Fruit fly (Drosophila melanogaster) whole organism, pupa: Measurements from ENCODE around the gene CG33489.

Experiments
- CG32121 ChIP-seq: fragments of 200-800 bp; sonication (Bioruptor generic); IDR thresholded peaks from 2 replicates; pipeline ENCODE4 v1.3.6; 2022; ENCODE audit warnings: missing biosample characterization, missing genetic modification characterization
- CG9948 ChIP-seq: fragments of 200-800 bp; sonication (Bioruptor generic); optimal IDR thresholded peaks from 2 replicates; lab custom pipeline; 2018; ENCODE audit warnings: missing biosample characterization, mild to moderate bottlenecking, missing genetic modification characterization, moderate library complexity
- D1 ChIP-seq: fragments of 200-800 bp; sonication (Bioruptor generic); optimal IDR thresholded peaks from 2 replicates; lab custom pipeline; 2018; ENCODE audit warnings: missing biosample characterization, mild to moderate bottlenecking, missing genetic modification characterization, moderate library complexity

DNA sequence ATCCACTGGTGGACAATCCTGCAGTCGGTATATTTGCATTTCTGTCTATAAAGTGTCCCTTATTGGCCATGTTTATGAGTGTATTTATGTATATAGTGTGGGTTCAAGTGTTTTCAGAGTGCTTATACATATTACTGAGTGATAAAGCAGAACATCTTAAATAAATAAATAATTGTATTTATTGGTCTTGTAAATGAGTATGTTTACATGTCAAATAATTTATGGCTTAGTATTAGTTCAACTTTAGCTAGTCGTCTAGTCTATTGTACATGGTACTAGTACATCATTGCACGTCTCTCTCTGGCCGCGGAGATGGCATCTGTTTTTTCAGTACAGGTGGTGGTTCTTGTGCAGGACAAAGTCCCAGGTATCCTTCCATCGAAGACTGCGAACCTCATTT lies 7.1 kb upstream of the CG33489 start, which contains the start of gene CG32086:
- TF ChIP-seq CG9948 (no peak), D1 (no peak), CG32121 (GFP tag; lab: Robert Waterston, UW) (no peak)
